Worm (Caenorhabditis elegans): Measurements from ENCODE around the gene Y37E11AM.2.
A peak's percentile ranks its signal among the peaks of the same experiment; 100 is the strongest.

Y37E11AM.2 gene

ce11 chrIV:3742426-3742839, 17.2 kb upstream of the Y37E11AM.2 start (continued):
- no peak for TF ChIP-seq D2030.7 (GFP tag; IDR thresholded peaks at IDR 0.05)
- TF ChIP-seq lag-1 (GFP tag; IDR thresholded peaks at IDR 0.05) = no peak
- no peak for TF ChIP-seq nhr-90 (tag; optimal IDR thresholded peaks at IDR 0.05)
- TF ChIP-seq tbx-9 (tag; optimal IDR thresholded peaks at IDR 0.05; ENCODE audit: borderline replicate concordance) = no peak
- TF ChIP-seq ets-4 (GFP tag; optimal IDR thresholded peaks at IDR 0.05) = peak; percentile 78
- TF ChIP-seq F55B11.4 (tag; optimal IDR thresholded peaks at IDR 0.05; ENCODE audit: borderline replicate concordance, insufficient read depth) = no peak
- no peak for TF ChIP-seq ZK185.1 (tag; optimal IDR thresholded peaks at IDR 0.05; ENCODE audit: poor library complexity, severe bottlenecking)
- peak; percentile 39 for TF ChIP-seq gei-17 (GFP tag; optimal IDR thresholded peaks at IDR 0.05)
- TF ChIP-seq lsy-27 (tag; optimal IDR thresholded peaks at IDR 0.05; ENCODE audit: borderline replicate concordance, insufficient read depth) = no peak
- no peak for TF ChIP-seq Y53G8AR.9 (GFP tag; conservative IDR thresholded peaks at IDR 0.05)
- TF ChIP-seq ceh-91 (GFP tag; IDR thresholded peaks at IDR 0.05) = no peak
- no peak for TF ChIP-seq cebp-2 (GFP tag; IDR thresholded peaks at IDR 0.05)
- no peak for TF ChIP-seq C17E4.6 (GFP tag; IDR thresholded peaks at IDR 0.05)
- peak in 1 of 3 experiments; percentile 49 for TF ChIP-seq lin-35 (GFP tag; optimal IDR thresholded peaks at IDR 0.05)
- TF ChIP-seq snpc-3.4 (tag; optimal IDR thresholded peaks at IDR 0.05) = no peak
- TF ChIP-seq ztf-25 (GFP tag; IDR thresholded peaks at IDR 0.05) = no peak
- TF ChIP-seq ceh-100 (GFP tag; IDR thresholded peaks at IDR 0.05) = no peak
- no peak for TF ChIP-seq ztf-3 (GFP tag; optimal IDR thresholded peaks at IDR 0.05)
- no peak for TF ChIP-seq hsf-1 (GFP tag; IDR thresholded peaks at IDR 0.05)
- TF ChIP-seq C06A6.2 (GFP tag; conservative IDR thresholded peaks at IDR 0.05) = no peak
- no peak for TF ChIP-seq F22D6.2 (tag; optimal IDR thresholded peaks at IDR 0.05)
- TF ChIP-seq mxl-1 (tag; optimal IDR thresholded peaks at IDR 0.05) = no peak
- TF ChIP-seq sptf-2 (GFP tag; optimal IDR thresholded peaks at IDR 0.05) = no peak
- no peak for TF ChIP-seq unc-62 (GFP tag; optimal IDR thresholded peaks at IDR 0.05)
- no peak for TF ChIP-seq dpff-1 (tag; optimal IDR thresholded peaks at IDR 0.05)
- no peak for TF ChIP-seq Y67H2A.10 (GFP tag; conservative IDR thresholded peaks at IDR 0.05)
- no peak for TF ChIP-seq ekl-4 (GFP tag; IDR thresholded peaks at IDR 0.05)
- no peak for TF ChIP-seq xnd-1 (tag; optimal IDR thresholded peaks at IDR 0.05)
- no peak for TF ChIP-seq F39B2.1 (GFP tag; IDR thresholded peaks at IDR 0.05)
- peak; percentile 32 for TF ChIP-seq atf-7 (tag; optimal IDR thresholded peaks at IDR 0.05)
- TF ChIP-seq ceh-40 (GFP tag; IDR thresholded peaks at IDR 0.05) = no peak
- no peak for TF ChIP-seq B0035.1 (tag; optimal IDR thresholded peaks at IDR 0.05)
- no peak for TF ChIP-seq aptf-3 (GFP tag; IDR thresholded peaks at IDR 0.05)
- no peak for TF ChIP-seq akir-1 (GFP tag; optimal IDR thresholded peaks at IDR 0.05)
- no peak for TF ChIP-seq sea-2 (GFP tag; IDR thresholded peaks at IDR 0.05)
- TF ChIP-seq ztf-18 (tag; optimal IDR thresholded peaks at IDR 0.05) = no peak
- peak; percentile 60 for TF ChIP-seq lin-40 (tag; optimal IDR thresholded peaks at IDR 0.05)
- TF ChIP-seq sdz-38 (tag; optimal IDR thresholded peaks at IDR 0.05) = no peak
- no peak for TF ChIP-seq zim-3 (tag; optimal IDR thresholded peaks at IDR 0.05)
- TF ChIP-seq F23B12.7 (tag; optimal IDR thresholded peaks at IDR 0.05; ENCODE audit: insufficient read depth) = peak; percentile 17
- no peak for TF ChIP-seq hrde-1 (tag; optimal IDR thresholded peaks at IDR 0.05; ENCODE audit: borderline replicate concordance)
- no peak for TF ChIP-seq bed-2 (GFP tag; IDR thresholded peaks at IDR 0.05)
- no peak for TF ChIP-seq ccch-3 (GFP tag; optimal IDR thresholded peaks at IDR 0.05)
- TF ChIP-seq repo-1 (tag; optimal IDR thresholded peaks at IDR 0.05) = no peak
- no peak; the same call in 1 of the 2 replicates for TF ChIP-seq pbrm-1 (GFP tag; IDR thresholded peaks at IDR 0.05)
- TF ChIP-seq snpc-4 (GFP tag; optimal IDR thresholded peaks at IDR 0.05) = no peak
- TF ChIP-seq snpc-4 (tag; optimal IDR thresholded peaks at IDR 0.05) = peak in 2 of 4 experiments; percentile 31 to 75
- no peak for TF ChIP-seq lsl-1 (GFP tag; optimal IDR thresholded peaks at IDR 0.05)
- no peak for TF ChIP-seq Y56A3A.18 (GFP tag; IDR thresholded peaks at IDR 0.05)

Measured in whole organism, young adult.